3 fruit fly cellular contexts compared by ENCODE assay signal in genomic region chrX:3457518-3457917, dm6.
A peak's percentile ranks its signal among the peaks of the same experiment; 100 is the strongest.
TF ChIP-seq lines count a peak whose summit lies in the region.

No protein-coding gene starts in this region.

- TF ChIP-seq CTCF in whole organism, embryonic (GFP tag; optimal IDR thresholded peaks at IDR 0.05; lab: Kevin White, UChicago), result no peak

TF ChIP-seq in whole organism, embryonic, 481 proteins besides CTCF, POLR2A, EP300 and RAD21 (continues in another document):
- TF ChIP-seq pzg (GFP tag; optimal IDR thresholded peaks at IDR 0.05; lab: Kevin White, UChicago) (no peak), CG32532 (GFP tag; IDR thresholded peaks at IDR 0.05; lab: Robert Waterston, UW) (peak; percentile 25; the same call in 1 of the 2 replicates), kni (GFP tag; optimal IDR thresholded peaks at IDR 0.05; lab: Kevin White, UChicago) (no peak), CG17328 (GFP tag; IDR thresholded peaks at IDR 0.05; lab: Robert Waterston, UW) (no peak), slbo (GFP tag; IDR thresholded peaks at IDR 0.05; lab: Robert Waterston, UW) (peak; percentile 53), z (GFP tag; IDR thresholded peaks at IDR 0.05; lab: Robert Waterston, UW) (no peak), Atf-2 (GFP tag; optimal IDR thresholded peaks at IDR 0.05; lab: Kevin White, UChicago) (no peak), CG15601 (tag; optimal IDR thresholded peaks at IDR 0.05; lab: Kevin White, UChicago) (no peak), CG12659 (GFP tag; optimal IDR thresholded peaks at IDR 0.05; lab: Kevin White, UChicago) (no peak), Drgx (GFP tag; IDR thresholded peaks at IDR 0.05; lab: Robert Waterston, UW) (peak; percentile 54), Hsf (GFP tag; optimal IDR thresholded peaks at IDR 0.05; lab: Kevin White, UChicago) (peak; percentile 5), CG17829 (tag; optimal IDR thresholded peaks at IDR 0.05; lab: Kevin White, UChicago) (no peak), Oli (tag; optimal IDR thresholded peaks at IDR 0.05; lab: Kevin White, UChicago) (no peak), CG10979 (tag; optimal IDR thresholded peaks at IDR 0.05; lab: Kevin White, UChicago) (no peak), sens (GFP tag; lab: Kevin White, UChicago) (peak; percentile 73), sim (GFP tag; IDR thresholded peaks at IDR 0.05; lab: Robert Waterston, UW) (no peak), mirr (GFP tag; optimal IDR thresholded peaks at IDR 0.05; lab: Kevin White, UChicago) (no peak), al (GFP tag; IDR thresholded peaks at IDR 0.05; lab: Robert Waterston, UW) (0 out of 2 replicates have a peak, but pooled peaks have one; percentile 10), bigmax (GFP tag; optimal IDR thresholded peaks at IDR 0.05; lab: Kevin White, UChicago) (no peak), Dll (GFP tag; IDR thresholded peaks at IDR 0.05; lab: Robert Waterston, UW; ENCODE audit: partially characterized antibody) (no peak), CG11085 (GFP tag; IDR thresholded peaks at IDR 0.05; lab: Robert Waterston, UW) (no peak), CG13894 (tag; optimal IDR thresholded peaks at IDR 0.05; lab: Kevin White, UChicago) (peak; percentile 27), gfzf (GFP tag; optimal IDR thresholded peaks at IDR 0.05; lab: Kevin White, UChicago) (no peak), Chrac-16 (GFP tag; optimal IDR thresholded peaks at IDR 0.05; lab: Kevin White, UChicago) (no peak), vvl (GFP tag; IDR thresholded peaks at IDR 0.05; lab: Robert Waterston, UW) (no peak), CG9727 (GFP tag; optimal IDR thresholded peaks at IDR 0.05; lab: Kevin White, UChicago) (no peak), CrebB (tag; optimal IDR thresholded peaks at IDR 0.05; lab: Kevin White, UChicago) (no peak), salm (tag; optimal IDR thresholded peaks at IDR 0.05; lab: Kevin White, UChicago) (no peak), trh (GFP tag; optimal IDR thresholded peaks at IDR 0.05; lab: Kevin White, UChicago) (no peak), lmd (GFP tag; IDR thresholded peaks at IDR 0.05; lab: Robert Waterston, UW) (peak; percentile 25; the same call in 1 of the 2 replicates), nom (GFP tag; optimal IDR thresholded peaks at IDR 0.05; lab: Kevin White, UChicago) (no peak), ATbp (GFP tag; optimal IDR thresholded peaks at IDR 0.05; lab: Kevin White, UChicago) (no peak)

TF ChIP-seq in whole organism, prepupa, 60 proteins besides CTCF, POLR2A, EP300 and RAD21:
- TF ChIP-seq CG11294 (GFP tag; IDR thresholded peaks at IDR 0.05; lab: Robert Waterston, UW) (peak; percentile 23; the same call in 1 of the 2 replicates), CG6163 (GFP tag; IDR thresholded peaks at IDR 0.05; lab: Robert Waterston, UW) (0 out of 3 replicates have a peak, but pooled peaks have one; percentile 11), CG15336 (GFP tag; IDR thresholded peaks at IDR 0.05; lab: Robert Waterston, UW) (peak; percentile 41; the same call in 1 of the 2 replicates), CG8119 (GFP tag; IDR thresholded peaks at IDR 0.05; lab: Robert Waterston, UW) (0 out of 3 replicates have a peak, but pooled peaks have one; percentile 19), eg (GFP tag; IDR thresholded peaks at IDR 0.05; lab: Robert Waterston, UW) (peak; percentile 53; the same call in 1 of the 3 replicates), Hr39 (GFP tag; optimal IDR thresholded peaks at IDR 0.05; lab: Kevin White, UChicago) (no peak), Gug (GFP tag; IDR thresholded peaks at IDR 0.05; lab: Robert Waterston, UW) (peak; percentile 36; the same call in 1 of the 2 replicates), CG6792 (GFP tag; optimal IDR thresholded peaks at IDR 0.05; lab: Kevin White, UChicago) (no peak), CG6854 (GFP tag; optimal IDR thresholded peaks at IDR 0.05; lab: Kevin White, UChicago) (no peak), CG32006 (GFP tag; optimal IDR thresholded peaks at IDR 0.05; lab: Kevin White, UChicago) (peak; percentile 35)
TF ChIP-seq in whole organism, prepupa: peak in this region for 7.

TF ChIP-seq in whole organism, pupa, 21 proteins besides CTCF, POLR2A, EP300 and RAD21:
- TF ChIP-seq gl (tag; optimal IDR thresholded peaks at IDR 0.05; lab: Kevin White, UChicago) (no peak), Ets98B (GFP tag; IDR thresholded peaks at IDR 0.05; lab: Robert Waterston, UW) (peak; percentile 29; the same call in 1 of the 2 replicates), CG34367 (tag; optimal IDR thresholded peaks at IDR 0.05; lab: Kevin White, UChicago) (no peak), Pif1A (GFP tag; optimal IDR thresholded peaks at IDR 0.05; lab: Kevin White, UChicago) (no peak), CG14655 (GFP tag; optimal IDR thresholded peaks at IDR 0.05; lab: Kevin White, UChicago) (peak; percentile 11), CG15710 (tag; optimal IDR thresholded peaks at IDR 0.05; lab: Kevin White, UChicago) (no peak), D1 (tag; optimal IDR thresholded peaks at IDR 0.05; lab: Kevin White, UChicago) (no peak), CG32121 (GFP tag; IDR thresholded peaks at IDR 0.05; lab: Robert Waterston, UW) (peak; percentile 30; the same call in 1 of the 2 replicates), CG4496 (GFP tag; IDR thresholded peaks at IDR 0.05; lab: Robert Waterston, UW) (peak; percentile 49; the same call in 2 of the 3 replicates), rn (GFP tag; IDR thresholded peaks at IDR 0.05; lab: Robert Waterston, UW) (no peak)

Comparison
In these comparisons a context has a peak if more than half of its experiments do, and no peak if none do; other contexts are left out.
1. Of the 7 proteins assayed by ChIP-seq in both whole organism, embryonic and whole organism, prepupa: peak only in whole organism, embryonic: Sox102F; only in whole organism, prepupa: Gug; in both: none; in neither: 5.